Fruit fly (Drosophila melanogaster): ENCODE measurements around the gene CG44261.

Gene CG44261

dm6 chr3R:9433270-9433669 lies 25.3 kb upstream of the CG44261 start:
- TF ChIP-seq Sin3A (optimal IDR thresholded peaks at IDR 0.05), result no peak
- TF ChIP-seq Myc (optimal IDR thresholded peaks at IDR 0.05), result no peak
- TF ChIP-seq h (optimal IDR thresholded peaks at IDR 0.05), result no peak
- TF ChIP-seq insv (optimal IDR thresholded peaks at IDR 0.05), result no peak
- no peak for TF ChIP-seq ttk (optimal IDR thresholded peaks at IDR 0.05)
- TF ChIP-seq psq (optimal IDR thresholded peaks at IDR 0.05), result no peak

dm6 chr3R:9430344-9431253 lies 22.6 kb upstream of the CG44261 start:
- TF ChIP-seq Sin3A (optimal IDR thresholded peaks at IDR 0.05) (no peak), Myc (optimal IDR thresholded peaks at IDR 0.05) (no peak), h (optimal IDR thresholded peaks at IDR 0.05) (no peak), psq (optimal IDR thresholded peaks at IDR 0.05) (no peak), insv (optimal IDR thresholded peaks at IDR 0.05) (no peak), ttk (optimal IDR thresholded peaks at IDR 0.05) (no peak)

- TF ChIP-seq h (optimal IDR thresholded peaks at IDR 0.05) (no peak), psq (optimal IDR thresholded peaks at IDR 0.05) (no peak), Sin3A (optimal IDR thresholded peaks at IDR 0.05) (no peak), ttk (optimal IDR thresholded peaks at IDR 0.05) (no peak)
Observed at dm6 chr3R:9428988-9429387, 21.0 kb upstream of the CG44261 start.

- TF ChIP-seq psq (optimal IDR thresholded peaks at IDR 0.05), result no peak
- no peak for TF ChIP-seq Sin3A (optimal IDR thresholded peaks at IDR 0.05)
- TF ChIP-seq Myc (optimal IDR thresholded peaks at IDR 0.05), result no peak
- TF ChIP-seq h (optimal IDR thresholded peaks at IDR 0.05), result no peak
- TF ChIP-seq ttk (optimal IDR thresholded peaks at IDR 0.05), result no peak
Observed at dm6 chr3R:9428189-9428699, 20.3 kb upstream of the CG44261 start.

dm6 chr3R:9427328-9427727 lies 19.4 kb upstream of the CG44261 start:
- no peak for TF ChIP-seq h (optimal IDR thresholded peaks at IDR 0.05)
- no peak for TF ChIP-seq psq (optimal IDR thresholded peaks at IDR 0.05)
- TF ChIP-seq ttk (optimal IDR thresholded peaks at IDR 0.05), result no peak
- no peak for TF ChIP-seq insv (optimal IDR thresholded peaks at IDR 0.05)
- no peak for TF ChIP-seq Myc (optimal IDR thresholded peaks at IDR 0.05)
- no peak for TF ChIP-seq Sin3A (optimal IDR thresholded peaks at IDR 0.05)

- TF ChIP-seq psq (optimal IDR thresholded peaks at IDR 0.05), result no peak
- no peak for TF ChIP-seq h (optimal IDR thresholded peaks at IDR 0.05)
- no peak for TF ChIP-seq insv (optimal IDR thresholded peaks at IDR 0.05)
- no peak for TF ChIP-seq ttk (optimal IDR thresholded peaks at IDR 0.05)
- no peak for TF ChIP-seq Sin3A (optimal IDR thresholded peaks at IDR 0.05)
- no peak for TF ChIP-seq Myc (optimal IDR thresholded peaks at IDR 0.05)
Observed at dm6 chr3R:9424061-9424665, 16.2 kb upstream of the CG44261 start.

dm6 chr3R:9422338-9422737 lies 14.4 kb upstream of the CG44261 start:
- no peak for TF ChIP-seq psq (optimal IDR thresholded peaks at IDR 0.05)
- no peak for TF ChIP-seq ttk (optimal IDR thresholded peaks at IDR 0.05)
- no peak for TF ChIP-seq h (optimal IDR thresholded peaks at IDR 0.05)
- TF ChIP-seq insv (optimal IDR thresholded peaks at IDR 0.05), result no peak
- TF ChIP-seq Myc (optimal IDR thresholded peaks at IDR 0.05), result no peak
- TF ChIP-seq Sin3A (optimal IDR thresholded peaks at IDR 0.05), result no peak

- TF ChIP-seq h (optimal IDR thresholded peaks at IDR 0.05), result no peak
- no peak for TF ChIP-seq insv (optimal IDR thresholded peaks at IDR 0.05)
- no peak for TF ChIP-seq Myc (optimal IDR thresholded peaks at IDR 0.05)
- TF ChIP-seq ttk (optimal IDR thresholded peaks at IDR 0.05), result no peak
- no peak for TF ChIP-seq Sin3A (optimal IDR thresholded peaks at IDR 0.05)
- no peak for TF ChIP-seq psq (optimal IDR thresholded peaks at IDR 0.05)
Observed at dm6 chr3R:9420439-9421234, 12.7 kb upstream of the CG44261 start.

- no peak for TF ChIP-seq ttk (optimal IDR thresholded peaks at IDR 0.05)
- TF ChIP-seq psq (optimal IDR thresholded peaks at IDR 0.05), result no peak
- no peak for TF ChIP-seq insv (optimal IDR thresholded peaks at IDR 0.05)
- TF ChIP-seq Myc (optimal IDR thresholded peaks at IDR 0.05), result no peak
- TF ChIP-seq Sin3A (optimal IDR thresholded peaks at IDR 0.05), result no peak
- TF ChIP-seq h (optimal IDR thresholded peaks at IDR 0.05), result no peak
Observed at dm6 chr3R:9419300-9419652, 11.3 kb upstream of the CG44261 start.

- TF ChIP-seq insv (optimal IDR thresholded peaks at IDR 0.05) (no peak), psq (optimal IDR thresholded peaks at IDR 0.05) (no peak), Myc (optimal IDR thresholded peaks at IDR 0.05) (no peak)
Observed at dm6 chr3R:9418373-9419299, 10.7 kb upstream of the CG44261 start.

Data from Kc167 (cell line).